Fruit fly (Drosophila melanogaster) whole organism, embryonic: ENCODE results near the gene Tim9b.

Experiments
- Ada2b ChIP-seq: fragments of 200-800 bp; sonication (Bioruptor generic); IDR thresholded peaks from 2 replicates; pipeline ENCODE4 v1.3.6; 2022; ENCODE audit warnings: missing biosample characterization, missing genetic modification characterization
- CG10959 ChIP-seq: fragments of 200-800 bp; sonication (Bioruptor generic); IDR thresholded peaks from 2 replicates; pipeline ENCODE4 v1.3.6; 2022; ENCODE audit warnings: missing biosample characterization, missing genetic modification characterization
- CG11398 ChIP-seq: fragments of 200-800 bp; sonication (Bioruptor generic); optimal IDR thresholded peaks from 2 replicates; lab custom pipeline; 2016; ENCODE audit warnings: missing biosample characterization, missing genetic modification characterization
- CG12219 ChIP-seq: fragments of 200-800 bp; sonication (Bioruptor generic); optimal IDR thresholded peaks from 3 replicates; lab custom pipeline; 2018; ENCODE audit warnings: missing biosample characterization, mild to moderate bottlenecking, missing genetic modification characterization
- CG13123 ChIP-seq: fragments of 200-800 bp; sonication (Bioruptor generic); optimal IDR thresholded peaks from 2 replicates; lab custom pipeline; 2016; ENCODE audit warnings: missing biosample characterization, missing genetic modification characterization
- CG13296 ChIP-seq: fragments of 200-800 bp; sonication (Bioruptor generic); optimal IDR thresholded peaks from 3 replicates; lab custom pipeline; 2018; ENCODE audit warnings: missing biosample characterization, mild to moderate bottlenecking, missing genetic modification characterization
- CG15073 ChIP-seq: fragments of 200-800 bp; sonication (Bioruptor generic); optimal IDR thresholded peaks from 2 replicates; lab custom pipeline; 2016; ENCODE audit warnings: missing biosample characterization, missing genetic modification characterization
- CG16779 ChIP-seq: fragments of 200-800 bp; sonication (Bioruptor generic); IDR thresholded peaks from 2 replicates; pipeline ENCODE4 v1.3.6; 2022; ENCODE audit warnings: missing biosample characterization, missing genetic modification characterization
- CG17385 ChIP-seq: fragments of 200-800 bp; sonication (Bioruptor generic); optimal IDR thresholded peaks from 3 replicates; lab custom pipeline; 2018; ENCODE audit warnings: missing biosample characterization, mild to moderate bottlenecking, missing genetic modification characterization
- CG17802 ChIP-seq: fragments of 200-800 bp; sonication (Bioruptor generic); optimal IDR thresholded peaks from 2 replicates; lab custom pipeline; 2018; ENCODE audit warnings: missing biosample characterization, mild to moderate bottlenecking, missing genetic modification characterization, moderate library complexity
- CG17829 ChIP-seq: fragments of 200-800 bp; optimal IDR thresholded peaks from 2 replicates; lab custom pipeline; 2019; ENCODE audit warnings: missing biosample characterization, mild to moderate bottlenecking, missing genetic modification characterization, moderate library complexity
- CG3065 ChIP-seq: fragments of 200-800 bp; sonication (Bioruptor generic); optimal IDR thresholded peaks from 2 replicates; lab custom pipeline; 2016; ENCODE audit warnings: missing biosample characterization, missing genetic modification characterization
- CG32772 ChIP-seq: fragments of 200-800 bp; sonication (Bioruptor generic); IDR thresholded peaks from 2 replicates; pipeline ENCODE4 v1.3.6; 2022; ENCODE audit warnings: missing biosample characterization, missing genetic modification characterization
- CG3726 ChIP-seq: fragments of 200-800 bp; sonication (Bioruptor generic); IDR thresholded peaks from 3 replicates; pipeline ENCODE4, ENCODE4 v1.3.6; 2022; ENCODE audit warnings: missing biosample characterization, missing genetic modification characterization
- CG3995 ChIP-seq: fragments of 200-800 bp; sonication (Bioruptor generic); optimal IDR thresholded peaks from 3 replicates; lab custom pipeline; 2016; ENCODE audit warnings: missing biosample characterization, missing genetic modification characterization
- CG4282 ChIP-seq: fragments of 200-800 bp; sonication (Bioruptor generic); optimal IDR thresholded peaks from 2 replicates; lab custom pipeline; 2016; ENCODE audit warnings: missing biosample characterization, missing genetic modification characterization
- CG4328 ChIP-seq: fragments of 200-800 bp; sonication (Bioruptor generic); optimal IDR thresholded peaks from 3 replicates; lab custom pipeline; 2017; ENCODE audit warnings: missing biosample characterization, missing genetic modification reagents, missing genetic modification characterization
- CG7271 ChIP-seq: fragments of 200-800 bp; sonication (Bioruptor generic); optimal IDR thresholded peaks from 2 replicates; lab custom pipeline; 2018; ENCODE audit warnings: missing biosample characterization, mild to moderate bottlenecking, missing genetic modification characterization, moderate library complexity
- CG7372 ChIP-seq: fragments of 200-800 bp; sonication (Bioruptor generic); IDR thresholded peaks from 2 replicates; pipeline ENCODE4 v1.3.6; 2022; ENCODE audit warnings: missing biosample characterization, missing genetic modification characterization
- CG8924 ChIP-seq: fragments of 200-800 bp; optimal IDR thresholded peaks from 3 replicates; lab custom pipeline; 2019; ENCODE audit warnings: missing biosample characterization, mild to moderate bottlenecking, missing genetic modification characterization, moderate library complexity
- Camta ChIP-seq: fragments of 200-800 bp; sonication (Bioruptor generic); optimal IDR thresholded peaks from 2 replicates; lab custom pipeline; 2016; ENCODE audit warnings: missing biosample characterization, missing genetic modification characterization
- Dek ChIP-seq: fragments of 200-800 bp; sonication (Bioruptor generic); optimal IDR thresholded peaks from 3 replicates; lab custom pipeline; 2019; ENCODE audit warnings: missing biosample characterization, mild to moderate bottlenecking, missing genetic modification characterization, moderate library complexity
- Dip3 ChIP-seq: fragments of 200-800 bp; sonication (Bioruptor generic); optimal IDR thresholded peaks from 3 replicates; lab custom pipeline; 2016; ENCODE audit warnings: missing biosample characterization, missing genetic modification characterization
- Dp ChIP-seq: fragments of 200-800 bp; sonication (Bioruptor generic); optimal IDR thresholded peaks from 2 replicates; lab custom pipeline; 2018; ENCODE audit warnings: missing biosample characterization, mild to moderate bottlenecking, missing genetic modification characterization, moderate library complexity
- HLH54F ChIP-seq: fragments of 200-800 bp; sonication (Bioruptor generic); optimal IDR thresholded peaks from 3 replicates; lab custom pipeline; 2016; ENCODE audit warnings: missing biosample characterization, missing genetic modification characterization
- Hr51 ChIP-seq, 2 experiments: fragments of 200-800 bp; sonication (Bioruptor generic); optimal IDR thresholded peaks; 2 replicates in 1 of 2; 3 replicates in 1 of 2; lab custom pipeline; 2016 to 2018; ENCODE audit warnings: missing biosample characterization in 2 of 2, missing genetic modification characterization in 2 of 2, mild to moderate bottlenecking in 1 of 2, moderate library complexity in 1 of 2
- NC2β ChIP-seq: fragments of 200-800 bp; sonication (Bioruptor generic); optimal IDR thresholded peaks from 2 replicates; lab custom pipeline; 2016; ENCODE audit warnings: missing biosample characterization, missing genetic modification characterization
- Oaz ChIP-seq: fragments of 200-800 bp; sonication (Bioruptor generic); IDR thresholded peaks from 2 replicates; pipeline ENCODE4 v1.3.6; 2022; ENCODE audit warnings: missing biosample characterization, missing genetic modification characterization
- Pdp1 ChIP-seq, 2 experiments: fragments of 200-800 bp; sonication (Bioruptor generic); optimal IDR thresholded peaks; 3 replicates each; lab custom pipeline; 2016; ENCODE audit warnings: missing biosample characterization in 2 of 2, missing genetic modification characterization in 2 of 2, mild to moderate bottlenecking in 1 of 2, moderate library complexity in 1 of 2
- Sin3A ChIP-seq: fragments of >200 bp; optimal IDR thresholded peaks from 2 replicates; lab custom pipeline; 2018
- bigmax ChIP-seq: fragments of 200-800 bp; sonication (Bioruptor generic); optimal IDR thresholded peaks from 2 replicates; lab custom pipeline; 2018; ENCODE audit warnings: missing biosample characterization, mild to moderate bottlenecking, missing genetic modification characterization
- crp ChIP-seq, 2 experiments: fragments of 200-800 bp; sonication (Bioruptor generic); optimal IDR thresholded peaks; 2 replicates in 1 of 2; 3 replicates in 1 of 2; lab custom pipeline; 2017; ENCODE audit warnings: missing biosample characterization in 2 of 2, missing genetic modification characterization in 2 of 2, mild to moderate bottlenecking in 1 of 2, moderate library complexity in 1 of 2
- dati ChIP-seq: fragments of 200-800 bp; sonication (Bioruptor generic); IDR thresholded peaks from 2 replicates; pipeline ENCODE4 v1.3.6; 2022; ENCODE audit warnings: missing biosample characterization, missing genetic modification characterization
- dpn ChIP-seq, 2 experiments: fragments of 200-800 bp; sonication (Bioruptor generic); optimal IDR thresholded peaks; 3 replicates each; lab custom pipeline; 2016; ENCODE audit warnings: missing biosample characterization in 2 of 2, missing genetic modification characterization in 2 of 2
- gfzf ChIP-seq: fragments of 200-800 bp; sonication (Bioruptor generic); optimal IDR thresholded peaks from 2 replicates; lab custom pipeline; 2016; ENCODE audit warnings: missing biosample characterization, mild to moderate bottlenecking, missing genetic modification characterization, moderate library complexity
- gsb ChIP-seq: fragments of 200-800 bp; sonication (Bioruptor generic); IDR thresholded peaks from 2 replicates; pipeline ENCODE4 v1.3.6; 2022; ENCODE audit warnings: missing biosample characterization, missing genetic modification characterization
- inv ChIP-seq: fragments of 200-800 bp; sonication (Bioruptor generic); IDR thresholded peaks from 2 replicates; pipeline ENCODE4 v1.3.6; 2022; ENCODE audit warnings: missing biosample characterization, missing genetic modification characterization; ENCODE audit not compliant: partially characterized antibody
- lab ChIP-seq: fragments of 200-800 bp; sonication (Bioruptor generic); optimal IDR thresholded peaks from 3 replicates; lab custom pipeline; 2017; ENCODE audit warnings: missing biosample characterization, missing genetic modification characterization, mild to moderate bottlenecking, moderate library complexity, missing genetic modification reagents
- lilli ChIP-seq: fragments of 200-800 bp; sonication (Bioruptor generic); optimal IDR thresholded peaks from 3 replicates; lab custom pipeline; 2016; ENCODE audit warnings: missing biosample characterization, missing genetic modification characterization
- lola ChIP-seq, 3 experiments: fragments of >200 bp in 2 of 3; fragments of 200-800 bp in 1 of 3; sonication (Bioruptor generic) in 1 of 3; optimal IDR thresholded peaks; 2 replicates each; lab custom pipeline; 2017 to 2019; ENCODE audit warnings: missing biosample characterization in 3 of 3, missing genetic modification characterization in 3 of 3, mild to moderate bottlenecking in 1 of 3, moderate library complexity in 1 of 3
- mirr ChIP-seq: fragments of 200-800 bp; sonication (Bioruptor generic); optimal IDR thresholded peaks from 3 replicates; lab custom pipeline; 2018; ENCODE audit warnings: missing biosample characterization, mild to moderate bottlenecking, missing genetic modification characterization
- nerfin-1 ChIP-seq: fragments of 200-800 bp; sonication (Bioruptor generic); optimal IDR thresholded peaks from 3 replicates; lab custom pipeline; 2019; ENCODE audit warnings: missing biosample characterization, mild to moderate bottlenecking, missing genetic modification characterization, moderate library complexity
- onecut ChIP-seq: fragments of 200-800 bp; sonication (Bioruptor generic); IDR thresholded peaks from 2 replicates; pipeline ENCODE4 v1.3.6; 2022; ENCODE audit warnings: missing biosample characterization, missing genetic modification characterization
- pita ChIP-seq: fragments of 200-800 bp; sonication (Bioruptor generic); optimal IDR thresholded peaks from 2 replicates; lab custom pipeline; 2017; ENCODE audit warnings: missing biosample characterization, mild to moderate bottlenecking, missing genetic modification characterization
- salm ChIP-seq: fragments of 200-800 bp; sonication (Bioruptor generic); optimal IDR thresholded peaks from 2 replicates; lab custom pipeline; 2018; ENCODE audit warnings: missing biosample characterization, mild to moderate bottlenecking, missing genetic modification characterization
- so ChIP-seq: fragments of 200-800 bp; sonication (Bioruptor generic); IDR thresholded peaks from 3 replicates; pipeline ENCODE4 v1.3.6; 2022; ENCODE audit warnings: missing biosample characterization, missing genetic modification characterization
- sqz ChIP-seq: fragments of 200-800 bp; sonication (Bioruptor generic); optimal IDR thresholded peaks from 3 replicates; lab custom pipeline; 2018; ENCODE audit warnings: missing biosample characterization, mild to moderate bottlenecking, missing genetic modification characterization
- stwl ChIP-seq: fragments of 200-800 bp; sonication (Bioruptor generic); optimal IDR thresholded peaks from 3 replicates; lab custom pipeline; 2018; ENCODE audit warnings: missing biosample characterization, mild to moderate bottlenecking, missing genetic modification characterization, moderate library complexity
- tap ChIP-seq: fragments of 200-800 bp; optimal IDR thresholded peaks from 3 replicates; lab custom pipeline; 2019; ENCODE audit warnings: missing biosample characterization, mild to moderate bottlenecking, missing genetic modification characterization, moderate library complexity
- tup ChIP-seq: fragments of 200-800 bp; sonication (Bioruptor generic); optimal IDR thresholded peaks from 2 replicates; lab custom pipeline; 2016; ENCODE audit warnings: missing biosample characterization, mild to moderate bottlenecking, missing genetic modification characterization, moderate library complexity

Gene Tim9b

DNA sequence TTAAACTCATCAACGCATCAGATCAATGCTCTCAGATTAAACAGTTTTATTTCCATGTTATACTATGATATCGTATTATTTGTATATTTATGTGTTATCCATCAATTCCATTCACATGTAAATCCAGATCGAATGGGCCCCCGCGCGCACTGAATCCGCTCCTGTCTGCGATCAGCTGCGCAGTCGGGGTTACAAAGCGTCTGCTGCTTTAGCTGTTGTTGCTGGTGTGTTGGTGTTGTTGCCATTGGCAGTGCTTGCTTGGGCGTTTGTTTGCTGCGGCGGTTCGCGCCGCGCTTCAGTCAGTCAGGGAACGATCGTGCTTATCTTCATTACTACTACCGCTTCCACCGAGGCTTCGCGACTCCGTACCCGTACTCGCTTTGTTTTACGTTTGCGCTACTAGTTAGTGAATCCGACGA is 48.7 kb upstream of the Tim9b start, which contains the start of gene Zw (continued):
- TF ChIP-seq CG15073 (GFP tag; lab: Kevin White, UChicago) (no peak), lab (peak; percentile 29), bigmax (GFP tag; lab: Kevin White, UChicago) (no peak), tup (GFP tag; lab: Kevin White, UChicago) (no peak), nerfin-1 (tag; lab: Kevin White, UChicago) (peak; percentile 5), Dp (GFP tag; lab: Kevin White, UChicago) (no peak), Pdp1 (GFP tag; optimal IDR thresholded peaks at IDR 0.05; lab: Kevin White, UChicago) (peak; percentile 38 to 43), CG17829 (tag; lab: Kevin White, UChicago) (peak; percentile 18), tap (tag; lab: Kevin White, UChicago) (no peak), CG11398 (GFP tag; lab: Kevin White, UChicago) (no peak), CG3995 (GFP tag; lab: Kevin White, UChicago) (no peak), CG3726 (GFP tag; lab: Robert Waterston, UW) (no peak), Dek (no peak), so (GFP tag; lab: Robert Waterston, UW) (0 out of 3 replicates have a peak, but pooled peaks have one; percentile 37), CG4282 (GFP tag; lab: Kevin White, UChicago) (no peak), CG10959 (GFP tag; lab: Robert Waterston, UW) (0 out of 2 replicates have a peak, but pooled peaks have one; percentile 36), lilli (peak; percentile 63), gsb (GFP tag; lab: Robert Waterston, UW) (peak; percentile 21; the same call in 1 of the 2 replicates), CG32772 (GFP tag; lab: Robert Waterston, UW) (peak; percentile 59), CG3065 (no peak), gfzf (GFP tag; lab: Kevin White, UChicago) (no peak), dpn (GFP tag; optimal IDR thresholded peaks at IDR 0.05; lab: Kevin White, UChicago) (peak; percentile 53 to 55), lola (GFP tag; optimal IDR thresholded peaks at IDR 0.05; lab: Kevin White, UChicago) (peak in 1 of 3 experiments; percentile 22), CG12219 (GFP tag; lab: Kevin White, UChicago) (peak; percentile 28), Hr51 (GFP tag; optimal IDR thresholded peaks at IDR 0.05; lab: Kevin White, UChicago) (peak; percentile 2 to 3), CG7271 (tag; lab: Kevin White, UChicago) (no peak), Oaz (no peak), pita (no peak), CG8924 (tag; lab: Kevin White, UChicago) (peak; percentile 1), salm (no peak), crp (GFP tag; optimal IDR thresholded peaks at IDR 0.05; lab: Kevin White, UChicago) (peak in 1 of 2 experiments; percentile 70), mirr (GFP tag; lab: Kevin White, UChicago) (peak; percentile 46), Sin3A (lab: Kevin White, UChicago) (no peak), CG4328 (GFP tag; lab: Kevin White, UChicago) (no peak), CG17385 (no peak), CG16779 (no peak), HLH54F (GFP tag; lab: Kevin White, UChicago) (peak; percentile 53), CG7372 (0 out of 2 replicates have a peak, but pooled peaks have one; percentile 34), Ada2b (GFP tag; lab: Robert Waterston, UW) (peak; percentile 48; the same call in 1 of the 2 replicates), onecut (GFP tag; lab: Robert Waterston, UW) (0 out of 2 replicates have a peak, but pooled peaks have one; percentile 28), CG17802 (no peak), dati (GFP tag; lab: Robert Waterston, UW) (no peak), Camta (GFP tag; lab: Kevin White, UChicago) (no peak), sqz (GFP tag; lab: Kevin White, UChicago) (peak; percentile 5), CG13296 (GFP tag; lab: Kevin White, UChicago) (peak; percentile 28), NC2β (no peak), stwl (tag; lab: Kevin White, UChicago) (no peak), inv (peak; percentile 42), Dip3 (GFP tag; lab: Kevin White, UChicago) (peak; percentile 56), CG13123 (GFP tag; lab: Kevin White, UChicago) (no peak)
